Worm (Caenorhabditis elegans) whole organism, L2 larva: ENCODE data around the gene idpb-1.
A peak's percentile ranks its signal among the peaks of the same experiment; 100 is the strongest.

Experiments
- C34F6.9 ChIP-seq: fragments of 150-350 bp; optimal IDR thresholded peaks from 2 replicates; lab custom pipeline; 2014; ENCODE audit warnings: missing biosample characterization, missing genetic modification characterization
- F13H6.1 ChIP-seq: sonication (generic microtip); optimal IDR thresholded peaks from 2 replicates; lab custom pipeline; 2016; ENCODE audit warnings: missing genetic modification characterization, missing compliant biosample characterization
- R02D3.7 ChIP-seq: fragments of 150-350 bp; optimal IDR thresholded peaks from 2 replicates; lab custom pipeline; 2014; ENCODE audit warnings: missing biosample characterization, missing genetic modification characterization
- Y55F3AM.14 ChIP-seq: fragments of 200-800 bp; sonication (Bioruptor generic); optimal IDR thresholded peaks from 2 replicates; lab custom pipeline; 2018; ENCODE audit warnings: mild to moderate bottlenecking, missing genetic modification characterization, missing compliant biosample characterization
- ZK546.5 ChIP-seq: sonication (generic microtip); optimal IDR thresholded peaks from 2 replicates; lab custom pipeline; 2017; ENCODE audit warnings: missing biosample characterization, missing genetic modification characterization
- alr-1 ChIP-seq: fragments of 150-350 bp; optimal IDR thresholded peaks from 2 replicates; lab custom pipeline; 2014; ENCODE audit warnings: missing biosample characterization, missing genetic modification characterization
- aly-2 ChIP-seq: fragments of 150-350 bp; optimal IDR thresholded peaks from 2 replicates; lab custom pipeline; 2014; ENCODE audit warnings: missing biosample characterization, missing genetic modification characterization
- ama-1 ChIP-seq: fragments of 150-350 bp; optimal IDR thresholded peaks from 2 replicates; lab custom pipeline; 2018; ENCODE audit warnings: inconsistent platforms
- blmp-1 ChIP-seq: sonication (generic microtip); optimal IDR thresholded peaks from 2 replicates; lab custom pipeline; 2017; ENCODE audit warnings: missing genetic modification characterization, mild to moderate bottlenecking, missing compliant biosample characterization, antibody characterized with exemption, moderate library complexity; ENCODE audit not compliant: insufficient read depth
- ceh-16 ChIP-seq: fragments of 150-350 bp; optimal IDR thresholded peaks from 2 replicates; lab custom pipeline; 2014; ENCODE audit warnings: missing biosample characterization, missing genetic modification characterization
- ceh-82 ChIP-seq: fragments of 150-350 bp; optimal IDR thresholded peaks from 2 replicates; lab custom pipeline; 2014; ENCODE audit warnings: missing biosample characterization, missing genetic modification characterization
- crh-2 ChIP-seq: sonication (generic microtip); optimal IDR thresholded peaks from 2 replicates; lab custom pipeline; 2017; ENCODE audit warnings: missing biosample characterization, missing genetic modification characterization
- dmd-4 ChIP-seq: sonication (generic microtip); optimal IDR thresholded peaks from 2 replicates; lab custom pipeline; 2017; ENCODE audit warnings: missing biosample characterization, missing genetic modification characterization
- egl-27 ChIP-seq: sonication (generic microtip); optimal IDR thresholded peaks from 3 replicates; lab custom pipeline; 2017; ENCODE audit warnings: missing biosample characterization, missing genetic modification reagents, missing genetic modification characterization
- elt-1 ChIP-seq: fragments of 150-350 bp; optimal IDR thresholded peaks from 2 replicates; lab custom pipeline; 2014; ENCODE audit warnings: missing biosample characterization, missing genetic modification characterization
- elt-3 ChIP-seq: sonication (generic microtip); optimal IDR thresholded peaks from 2 replicates; lab custom pipeline; 2017; ENCODE audit warnings: missing biosample characterization, missing genetic modification characterization
- fos-1 ChIP-seq: fragments of 150-350 bp; optimal IDR thresholded peaks from 2 replicates; lab custom pipeline; 2014; ENCODE audit warnings: missing biosample characterization, missing genetic modification characterization
- gmeb-1 ChIP-seq: fragments of 150-350 bp; optimal IDR thresholded peaks from 2 replicates; lab custom pipeline; 2014; ENCODE audit warnings: missing biosample characterization, missing genetic modification characterization
- lin-11 ChIP-seq: fragments of 150-350 bp; sonication (generic microtip); optimal IDR thresholded peaks from 2 replicates; lab custom pipeline; 2014; ENCODE audit warnings: missing biosample characterization, missing genetic modification characterization, inconsistent platforms, mixed read lengths
- lin-13 ChIP-seq: fragments of 150-350 bp; optimal IDR thresholded peaks from 2 replicates; lab custom pipeline; 2014; ENCODE audit warnings: missing biosample characterization, missing genetic modification reagents, missing genetic modification characterization
- lin-39 ChIP-seq: fragments of 150-350 bp; optimal IDR thresholded peaks from 2 replicates; lab custom pipeline; 2014; ENCODE audit warnings: missing biosample characterization, missing genetic modification reagents, missing genetic modification characterization
- lsy-2 ChIP-seq, 2 experiments: fragments of 150-350 bp in 1 of 2; sonication (generic microtip) in 1 of 2; optimal IDR thresholded peaks; 2 replicates each; lab custom pipeline; 2014 to 2017; ENCODE audit warnings: missing biosample characterization in 2 of 2, missing genetic modification characterization in 2 of 2
- mab-5 ChIP-seq: fragments of 150-350 bp; optimal IDR thresholded peaks from 2 replicates; lab custom pipeline; 2014; ENCODE audit warnings: missing biosample characterization, missing genetic modification characterization
- mbf-1 ChIP-seq: sonication (generic microtip); optimal IDR thresholded peaks from 2 replicates; lab custom pipeline; 2017; ENCODE audit warnings: missing biosample characterization, missing genetic modification characterization
- mdl-1 ChIP-seq, 2 experiments: fragments of 150-350 bp in 1 of 2; sonication (generic microtip) in 1 of 2; optimal IDR thresholded peaks; 2 replicates each; lab custom pipeline; 2017; ENCODE audit warnings: missing biosample characterization in 2 of 2, missing genetic modification characterization in 2 of 2
- nhr-10 ChIP-seq: sonication (generic microtip); optimal IDR thresholded peaks from 2 replicates; lab custom pipeline; 2017; ENCODE audit warnings: missing biosample characterization, missing genetic modification characterization
- nhr-11 ChIP-seq: fragments of 150-350 bp; optimal IDR thresholded peaks from 2 replicates; lab custom pipeline; 2014; ENCODE audit warnings: missing biosample characterization, missing genetic modification characterization
- nhr-12 ChIP-seq: fragments of 150-350 bp; optimal IDR thresholded peaks from 2 replicates; lab custom pipeline; 2014; ENCODE audit warnings: missing biosample characterization, missing genetic modification characterization
- nhr-129 ChIP-seq: fragments of 150-350 bp; optimal IDR thresholded peaks from 2 replicates; lab custom pipeline; 2014; ENCODE audit warnings: missing biosample characterization, missing genetic modification characterization
- nhr-21 ChIP-seq: fragments of 150-350 bp; optimal IDR thresholded peaks from 2 replicates; lab custom pipeline; 2014; ENCODE audit warnings: missing biosample characterization, missing genetic modification characterization
- nhr-23 ChIP-seq: fragments of 150-350 bp; optimal IDR thresholded peaks from 2 replicates; lab custom pipeline; 2014; ENCODE audit warnings: missing biosample characterization, missing genetic modification reagents, missing genetic modification characterization
- nhr-237 ChIP-seq: fragments of 150-350 bp; optimal IDR thresholded peaks from 2 replicates; lab custom pipeline; 2014; ENCODE audit warnings: missing biosample characterization, missing genetic modification characterization
- nhr-25 ChIP-seq: fragments of 150-350 bp; sonication (generic microtip); optimal IDR thresholded peaks from 3 replicates; lab custom pipeline; 2014; ENCODE audit warnings: missing biosample characterization, missing genetic modification characterization
- nhr-6 ChIP-seq: fragments of 150-350 bp; optimal IDR thresholded peaks from 2 replicates; lab custom pipeline; 2014; ENCODE audit warnings: missing biosample characterization, missing genetic modification characterization
- nhr-77 ChIP-seq: fragments of 150-350 bp; optimal IDR thresholded peaks from 2 replicates; lab custom pipeline; 2014; ENCODE audit warnings: missing biosample characterization, missing genetic modification characterization
- peb-1 ChIP-seq: fragments of 150-350 bp; optimal IDR thresholded peaks from 2 replicates; lab custom pipeline; 2014; ENCODE audit warnings: missing biosample characterization, missing genetic modification characterization
- sem-4 ChIP-seq: fragments of 150-350 bp; optimal IDR thresholded peaks from 2 replicates; lab custom pipeline; 2014; ENCODE audit warnings: missing biosample characterization, missing genetic modification reagents, missing genetic modification characterization
- skn-1 ChIP-seq: sonication (generic microtip); optimal IDR thresholded peaks from 2 replicates; lab custom pipeline; 2017; ENCODE audit warnings: missing biosample characterization, missing genetic modification characterization
- sma-3 ChIP-seq: sonication (generic microtip); optimal IDR thresholded peaks from 2 replicates; lab custom pipeline; 2016; ENCODE audit warnings: missing genetic modification reagents, missing genetic modification characterization, missing compliant biosample characterization
- sma-9 ChIP-seq, 2 experiments: fragments of 150-350 bp in 1 of 2; sonication (generic microtip) in 1 of 2; optimal IDR thresholded peaks; 2 replicates each; lab custom pipeline; 2014 to 2016; ENCODE audit warnings: missing genetic modification characterization in 2 of 2, mild to moderate bottlenecking in 1 of 2, missing biosample characterization in 1 of 2, missing compliant biosample characterization in 1 of 2, missing genetic modification reagents in 1 of 2, moderate library complexity in 1 of 2
- snpc-4 ChIP-seq: fragments of 150-350 bp; optimal IDR thresholded peaks from 2 replicates; lab custom pipeline; 2014; ENCODE audit warnings: missing biosample characterization, missing genetic modification characterization
- unc-39 ChIP-seq: fragments of 150-350 bp; optimal IDR thresholded peaks from 2 replicates; lab custom pipeline; 2014; ENCODE audit warnings: missing biosample characterization, missing genetic modification characterization
- unc-55 ChIP-seq: fragments of 150-350 bp; sonication (generic microtip); optimal IDR thresholded peaks from 3 replicates; lab custom pipeline; 2014; ENCODE audit warnings: missing biosample characterization, missing genetic modification reagents, missing genetic modification characterization
- unc-62 ChIP-seq: fragments of 150-350 bp; optimal IDR thresholded peaks from 2 replicates; lab custom pipeline; 2014; ENCODE audit warnings: missing biosample characterization, missing genetic modification reagents, missing genetic modification characterization
- zag-1 ChIP-seq: fragments of 150-350 bp; optimal IDR thresholded peaks from 2 replicates; lab custom pipeline; 2014; ENCODE audit warnings: missing biosample characterization, missing genetic modification characterization
- ztf-1 ChIP-seq: fragments of 200-800 bp; sonication (Bioruptor generic); conservative IDR thresholded peaks from 2 replicates; pipeline ENCODE4 v1.3.6; 2022; ENCODE audit warnings: missing genetic modification characterization, missing compliant biosample characterization
- ztf-11 ChIP-seq: sonication (generic microtip); optimal IDR thresholded peaks from 2 replicates; lab custom pipeline; 2017; ENCODE audit warnings: missing biosample characterization, missing genetic modification characterization
- ztf-4 ChIP-seq: fragments of 150-350 bp; optimal IDR thresholded peaks from 2 replicates; lab custom pipeline; 2014; ENCODE audit warnings: missing biosample characterization, missing genetic modification characterization

The idpb-1 gene

DNA sequence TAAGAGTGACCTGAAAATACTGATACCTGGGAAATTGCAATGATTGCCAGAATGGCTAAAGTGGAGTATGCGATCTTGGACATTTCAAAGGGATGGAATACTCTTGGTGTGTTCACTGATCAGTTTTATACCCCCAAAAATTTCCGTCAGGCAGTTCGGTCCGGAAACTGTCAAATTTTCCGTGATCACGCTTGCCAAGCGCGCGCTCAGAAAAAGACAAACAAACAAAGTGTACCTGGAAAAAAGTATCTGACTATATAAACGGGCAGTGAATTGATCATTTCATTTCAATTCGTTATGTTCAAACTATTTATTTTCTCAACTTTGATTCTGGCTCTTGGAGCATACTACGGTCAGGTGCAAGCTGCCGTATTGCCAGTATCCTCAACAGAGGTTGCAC, at the start of gene idpb-1, which contains the start of gene idpb-3:
idpb-1 (plus strand) TSS at position 284 of the 400 bp plus-strand sequence.
idpb-3 (minus strand) TSS at position 101 of the 400 bp plus-strand sequence.
- TF ChIP-seq snpc-4 (tag; lab: Kevin White, UChicago) (no peak), nhr-6 (tag; lab: Kevin White, UChicago) (no peak), elt-1 (tag; lab: Kevin White, UChicago) (no peak), lin-39 (tag; lab: Kevin White, UChicago) (no peak), gmeb-1 (tag; lab: Kevin White, UChicago) (no peak), ZK546.5 (tag; lab: Kevin White, UChicago) (no peak), crh-2 (no peak)

DNA sequence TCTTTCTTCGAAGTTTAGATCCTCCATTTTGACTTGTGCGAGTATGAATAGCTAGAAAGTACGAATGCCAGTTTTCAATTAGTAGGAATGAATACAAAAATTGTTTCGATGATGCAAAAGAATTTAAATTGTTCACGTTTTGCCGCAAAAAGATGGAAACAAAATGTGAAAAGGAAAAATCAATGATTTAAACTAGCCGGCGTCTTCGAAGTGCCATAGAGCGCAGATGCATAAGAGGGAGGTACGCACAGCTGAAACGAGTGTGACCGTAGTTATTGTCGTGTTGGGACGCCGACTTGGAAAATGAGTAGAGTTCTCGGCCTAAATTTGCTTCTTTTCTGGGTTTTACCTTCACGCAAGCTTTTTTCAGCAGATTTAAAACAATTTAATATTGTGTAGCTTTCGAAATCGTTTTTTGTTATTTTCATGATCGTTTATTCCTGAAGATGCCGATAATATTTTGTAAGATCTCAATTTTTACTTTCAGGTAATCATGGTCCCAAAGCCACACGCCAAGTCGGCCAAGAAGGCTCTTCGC, 46.6 kb upstream of the idpb-1 start, which contains the start of the genes ify-1 and rpl-22:
ify-1 (minus strand) TSS at position 51 of the 538 bp plus-strand sequence.
rpl-22 (plus strand) TSS at position 488 of the 538 bp plus-strand sequence.
- no peak for TF ChIP-seq elt-1 (tag; lab: Kevin White, UChicago)
- TF ChIP-seq nhr-237, result no peak
- TF ChIP-seq R02D3.7 (tag; lab: Kevin White, UChicago), result peak; percentile 43
- peak; percentile 39 for TF ChIP-seq egl-27 (tag; lab: Kevin White, UChicago)
- no peak for TF ChIP-seq nhr-23 (tag; lab: Kevin White, UChicago)
- peak; percentile 37 for TF ChIP-seq nhr-11 (tag; lab: Kevin White, UChicago)
- no peak for TF ChIP-seq lin-39 (tag; lab: Kevin White, UChicago)
- peak; percentile 96 for TF ChIP-seq lin-11 (tag; lab: Kevin White, UChicago)
- peak; percentile 92 for TF ChIP-seq F13H6.1 (tag; lab: Kevin White, UChicago)
- TF ChIP-seq mbf-1 (tag; lab: Kevin White, UChicago), result no peak
- peak; percentile 98 for TF ChIP-seq nhr-129 (tag; lab: Kevin White, UChicago)
- TF ChIP-seq ceh-16 (tag; lab: Kevin White, UChicago), result peak; percentile 71
- no peak for TF ChIP-seq nhr-12 (tag; lab: Kevin White, UChicago)
- peak; percentile 95 for TF ChIP-seq lin-13 (GFP tag; lab: Kevin White, UChicago)
- TF ChIP-seq nhr-6 (tag; lab: Kevin White, UChicago), result peak; percentile 89
- TF ChIP-seq elt-3 (tag; lab: Kevin White, UChicago), result no peak
- no peak for TF ChIP-seq ztf-11
- peak; percentile 95 for TF ChIP-seq nhr-25 (tag; lab: Kevin White, UChicago)
- TF ChIP-seq nhr-10 (tag; lab: Kevin White, UChicago), result peak; percentile 34
- TF ChIP-seq skn-1 (tag; lab: Kevin White, UChicago), result no peak
- no peak for TF ChIP-seq unc-39 (tag; lab: Kevin White, UChicago)
- peak; percentile 94 for TF ChIP-seq sma-3 (GFP tag; lab: Kevin White, UChicago)
- TF ChIP-seq blmp-1 (tag; lab: Kevin White, UChicago), result peak; percentile 86
- TF ChIP-seq lsy-2 (tag; optimal IDR thresholded peaks at IDR 0.05; lab: Kevin White, UChicago), result peak; percentile 98 to 100
- peak; percentile 71 for TF ChIP-seq ama-1 (lab: Kevin White, UChicago)
- TF ChIP-seq unc-62 (GFP tag; lab: Kevin White, UChicago), result peak; percentile 47
- peak in 1 of 2 experiments; percentile 51 for TF ChIP-seq mdl-1 (tag; optimal IDR thresholded peaks at IDR 0.05; lab: Kevin White, UChicago)
- TF ChIP-seq ZK546.5 (tag; lab: Kevin White, UChicago), result peak; percentile 83
- TF ChIP-seq peb-1 (tag; lab: Kevin White, UChicago), result no peak
- peak; percentile 94 for TF ChIP-seq snpc-4 (tag; lab: Kevin White, UChicago)
- TF ChIP-seq nhr-77 (tag; lab: Kevin White, UChicago), result peak; percentile 76
- TF ChIP-seq dmd-4, result no peak
- TF ChIP-seq zag-1 (tag; lab: Kevin White, UChicago), result peak; percentile 78
- peak; percentile 98 for TF ChIP-seq crh-2
- peak; percentile 99 for TF ChIP-seq unc-55 (GFP tag; lab: Kevin White, UChicago)
- peak; percentile 94 for TF ChIP-seq nhr-21 (tag; lab: Kevin White, UChicago)
- TF ChIP-seq alr-1, result no peak
- TF ChIP-seq aly-2 (tag; lab: Kevin White, UChicago), result no peak
- peak; percentile 90 for TF ChIP-seq mab-5 (tag; lab: Kevin White, UChicago)
- TF ChIP-seq Y55F3AM.14 (GFP tag; lab: Kevin White, UChicago), result peak; percentile 28
- TF ChIP-seq ztf-1 (GFP tag; lab: Robert Waterston, UW), result no peak
- peak; percentile 93 for TF ChIP-seq sem-4
- TF ChIP-seq ztf-4 (tag; lab: Kevin White, UChicago), result peak; percentile 90
- peak; percentile 94 for TF ChIP-seq sma-9 (GFP tag; optimal IDR thresholded peaks at IDR 0.05; lab: Kevin White, UChicago)
- TF ChIP-seq sma-9 (tag; optimal IDR thresholded peaks at IDR 0.05; lab: Kevin White, UChicago), result no peak
- peak; percentile 96 for TF ChIP-seq C34F6.9 (tag; lab: Kevin White, UChicago)
- peak; percentile 73 for TF ChIP-seq ceh-82 (tag; lab: Kevin White, UChicago)
- TF ChIP-seq gmeb-1 (tag; lab: Kevin White, UChicago), result peak; percentile 95
- TF ChIP-seq fos-1 (tag; lab: Kevin White, UChicago), result peak; percentile 83
